Worm (Caenorhabditis elegans) whole organism, late embryonic: ENCODE measurements around the gene gld-3.

Experiments
- C08G9.2 ChIP-seq: sonication (generic microtip); optimal IDR thresholded peaks from 2 replicates; lab custom pipeline; 2016; ENCODE audit warnings: mild to moderate bottlenecking, missing genetic modification characterization, moderate library complexity, missing compliant biosample characterization
- F13H6.1 ChIP-seq: sonication (generic microtip); optimal IDR thresholded peaks from 2 replicates; lab custom pipeline; 2016; ENCODE audit warnings: missing genetic modification characterization, missing compliant biosample characterization
- K02D7.2 ChIP-seq: sonication (generic microtip); optimal IDR thresholded peaks from 2 replicates; lab custom pipeline; 2017; ENCODE audit warnings: mild to moderate bottlenecking, missing genetic modification characterization, missing compliant biosample characterization
- T23F11.4 ChIP-seq: fragments of 200-800 bp; sonication (Bioruptor generic); optimal IDR thresholded peaks from 2 replicates; lab custom pipeline; 2018; ENCODE audit warnings: mild to moderate bottlenecking, missing genetic modification characterization, missing compliant biosample characterization
- Y22D7AL.16 ChIP-seq: sonication (generic microtip); optimal IDR thresholded peaks from 2 replicates; lab custom pipeline; 2016; ENCODE audit warnings: missing genetic modification characterization, missing compliant biosample characterization
- ama-1 ChIP-seq: fragments of 150-350 bp; optimal IDR thresholded peaks from 2 replicates; lab custom pipeline; 2014
- ceh-18 ChIP-seq: sonication (generic microtip); optimal IDR thresholded peaks from 2 replicates; lab custom pipeline; 2016; ENCODE audit warnings: missing genetic modification characterization, missing compliant biosample characterization
- ceh-2 ChIP-seq: sonication (generic microtip); optimal IDR thresholded peaks from 2 replicates; lab custom pipeline; 2016; ENCODE audit warnings: missing genotype, missing genetic modification characterization, missing compliant biosample characterization
- ceh-22 ChIP-seq: sonication (generic microtip); optimal IDR thresholded peaks from 2 replicates; lab custom pipeline; 2017; ENCODE audit warnings: missing biosample characterization, missing genetic modification characterization
- ceh-24 ChIP-seq: sonication (generic microtip); optimal IDR thresholded peaks from 2 replicates; lab custom pipeline; 2016; ENCODE audit warnings: mild to moderate bottlenecking, missing genetic modification characterization, missing compliant biosample characterization
- ceh-34 ChIP-seq: sonication (generic microtip); optimal IDR thresholded peaks from 2 replicates; lab custom pipeline; 2016; ENCODE audit warnings: mild to moderate bottlenecking, missing genetic modification characterization, missing compliant biosample characterization
- ceh-6 ChIP-seq: fragments of 200-800 bp; sonication (Bioruptor generic); optimal IDR thresholded peaks from 2 replicates; lab custom pipeline; 2018; ENCODE audit warnings: mild to moderate bottlenecking, missing genetic modification characterization, missing compliant biosample characterization
- dmd-4 ChIP-seq: sonication (generic microtip); optimal IDR thresholded peaks from 2 replicates; lab custom pipeline; 2016; ENCODE audit warnings: borderline replicate concordance, missing genetic modification characterization, missing compliant biosample characterization
- elt-2 ChIP-seq: sonication (generic microtip); optimal IDR thresholded peaks from 2 replicates; lab custom pipeline; 2016; ENCODE audit warnings: missing genetic modification reagents, missing genetic modification characterization, missing compliant biosample characterization
- elt-4 ChIP-seq: sonication (generic microtip); optimal IDR thresholded peaks from 2 replicates; lab custom pipeline; 2016; ENCODE audit warnings: missing genetic modification characterization, missing compliant biosample characterization
- ets-4 ChIP-seq: sonication (generic microtip); optimal IDR thresholded peaks from 2 replicates; lab custom pipeline; 2016; ENCODE audit warnings: missing genetic modification characterization, missing compliant biosample characterization
- eyg-1 ChIP-seq: sonication (generic microtip); optimal IDR thresholded peaks from 2 replicates; lab custom pipeline; 2016; ENCODE audit warnings: missing genotype, missing genetic modification characterization, missing compliant biosample characterization
- fkh-10 ChIP-seq: fragments of 150-350 bp; optimal IDR thresholded peaks from 2 replicates; lab custom pipeline; 2014; ENCODE audit warnings: missing biosample characterization, missing genetic modification reagents, missing genetic modification characterization
- fkh-6 ChIP-seq: sonication (generic microtip); optimal IDR thresholded peaks from 2 replicates; lab custom pipeline; 2016; ENCODE audit warnings: missing genetic modification characterization, missing compliant biosample characterization
- hlh-13 ChIP-seq: fragments of 200-800 bp; sonication (Bioruptor generic); optimal IDR thresholded peaks from 2 replicates; lab custom pipeline; 2018; ENCODE audit warnings: mild to moderate bottlenecking, missing genetic modification characterization, missing compliant biosample characterization
- hlh-15 ChIP-seq: sonication (generic microtip); optimal IDR thresholded peaks from 2 replicates; lab custom pipeline; 2016; ENCODE audit warnings: missing genetic modification characterization, missing compliant biosample characterization
- hlh-6 ChIP-seq: sonication (generic microtip); optimal IDR thresholded peaks from 2 replicates; lab custom pipeline; 2016; ENCODE audit warnings: missing genotype, missing genetic modification characterization, missing compliant biosample characterization
- mec-3 ChIP-seq: sonication (generic microtip); optimal IDR thresholded peaks from 2 replicates; lab custom pipeline; 2016; ENCODE audit warnings: borderline replicate concordance, missing genetic modification characterization, missing compliant biosample characterization
- nhr-11 ChIP-seq: fragments of 150-350 bp; optimal IDR thresholded peaks from 2 replicates; lab custom pipeline; 2014; ENCODE audit warnings: missing biosample characterization, missing genetic modification characterization
- nhr-232 ChIP-seq: sonication (generic microtip); optimal IDR thresholded peaks from 2 replicates; lab custom pipeline; 2016; ENCODE audit warnings: missing genetic modification characterization, missing compliant biosample characterization
- npax-4 ChIP-seq: sonication (generic microtip); optimal IDR thresholded peaks from 2 replicates; lab custom pipeline; 2016; ENCODE audit warnings: missing genetic modification characterization, missing compliant biosample characterization
- pag-3 ChIP-seq: sonication (generic microtip); optimal IDR thresholded peaks from 2 replicates; lab custom pipeline; 2016; ENCODE audit warnings: missing compliant biosample characterization, missing genetic modification characterization, borderline replicate concordance
- pat-9 ChIP-seq: fragments of 200-800 bp; sonication (Bioruptor generic); optimal IDR thresholded peaks from 2 replicates; lab custom pipeline; 2018; ENCODE audit warnings: mild to moderate bottlenecking, missing genetic modification characterization, moderate library complexity, missing compliant biosample characterization
- pax-1 ChIP-seq: fragments of 150-350 bp; optimal IDR thresholded peaks from 2 replicates; lab custom pipeline; 2014; ENCODE audit warnings: missing biosample characterization, missing genetic modification characterization
- pha-4 ChIP-seq: fragments of 150-350 bp; optimal IDR thresholded peaks from 2 replicates; lab custom pipeline; 2018; ENCODE audit warnings: missing biosample characterization, missing genetic modification reagents, missing genetic modification characterization
- pqm-1 ChIP-seq: sonication (generic microtip); optimal IDR thresholded peaks from 2 replicates; lab custom pipeline; 2016; ENCODE audit warnings: missing genetic modification characterization, missing compliant biosample characterization
- pros-1 ChIP-seq: fragments of 150-350 bp; optimal IDR thresholded peaks from 2 replicates; lab custom pipeline; 2014; ENCODE audit warnings: missing biosample characterization, missing genetic modification reagents, missing genetic modification characterization
- ref-2 ChIP-seq: sonication (generic microtip); optimal IDR thresholded peaks from 2 replicates; lab custom pipeline; 2016; ENCODE audit warnings: missing genetic modification characterization, missing compliant biosample characterization
- rnt-1 ChIP-seq: sonication (generic microtip); optimal IDR thresholded peaks from 2 replicates; lab custom pipeline; 2016; ENCODE audit warnings: missing genetic modification characterization, missing compliant biosample characterization
- unc-55 ChIP-seq: sonication (generic microtip); optimal IDR thresholded peaks from 2 replicates; lab custom pipeline; 2017; ENCODE audit warnings: missing biosample characterization, missing genetic modification reagents, missing genetic modification characterization
- unc-86 ChIP-seq: sonication (generic microtip); optimal IDR thresholded peaks from 2 replicates; lab custom pipeline; 2016; ENCODE audit warnings: missing genetic modification characterization, missing compliant biosample characterization

The gld-3 gene

ce11 chrII:7151969-7152631 lies 19.7 kb downstream of the gld-3 start, which contains the start of gene fust-1 (continued):
- TF ChIP-seq ceh-24 (tag; lab: Kevin White, UChicago) (no peak), pat-9 (tag; lab: Kevin White, UChicago) (peak; percentile 67), fkh-10 (GFP tag; lab: Kevin White, UChicago) (no peak), unc-55 (GFP tag; lab: Kevin White, UChicago) (peak; percentile 23), pros-1 (tag; lab: Kevin White, UChicago) (peak; percentile 60), fkh-6 (tag; lab: Kevin White, UChicago) (peak; percentile 23), F13H6.1 (tag; lab: Kevin White, UChicago) (peak; percentile 6), hlh-15 (tag; lab: Kevin White, UChicago) (no peak), pag-3 (no peak), pqm-1 (tag; lab: Kevin White, UChicago) (no peak), ref-2 (tag; lab: Kevin White, UChicago) (peak; percentile 73), C08G9.2 (tag; lab: Kevin White, UChicago) (peak; percentile 57), ceh-22 (tag; lab: Kevin White, UChicago) (no peak), hlh-13 (GFP tag; lab: Kevin White, UChicago) (no peak), pha-4 (tag; lab: Kevin White, UChicago) (no peak), nhr-232 (tag; lab: Kevin White, UChicago) (peak; percentile 20), npax-4 (tag; lab: Kevin White, UChicago) (peak; percentile 10), ceh-6 (GFP tag; lab: Kevin White, UChicago) (peak; percentile 52), ets-4 (peak; percentile 64), eyg-1 (tag; lab: Kevin White, UChicago) (no peak), Y22D7AL.16 (tag; lab: Kevin White, UChicago) (peak; percentile 47), unc-86 (tag; lab: Kevin White, UChicago) (peak; percentile 70), ceh-2 (tag; lab: Kevin White, UChicago) (peak; percentile 62), elt-2 (tag; lab: Kevin White, UChicago) (peak; percentile 80), nhr-11 (tag; lab: Kevin White, UChicago) (no peak), mec-3 (tag; lab: Kevin White, UChicago) (no peak), K02D7.2 (peak; percentile 37), rnt-1 (peak; percentile 76), elt-4 (tag; lab: Kevin White, UChicago) (no peak), ceh-34 (tag; lab: Kevin White, UChicago) (peak; percentile 76), hlh-6 (tag; lab: Kevin White, UChicago) (peak; percentile 9), T23F11.4 (peak; percentile 55), pax-1 (tag; lab: Kevin White, UChicago) (peak; percentile 64), ama-1 (lab: Kevin White, UChicago) (no peak), dmd-4 (tag; lab: Kevin White, UChicago) (no peak), ceh-18 (peak; percentile 78)

- TF ChIP-seq ceh-6 (GFP tag; lab: Kevin White, UChicago): peak; percentile 17
These were observed 20.7 kb downstream of the gld-3 start for ce11 chrII:7153095-7153494.

ce11 chrII:7154711-7155110 lies 22.3 kb downstream of the gld-3 start:
- TF ChIP-seq pqm-1 (tag; lab: Kevin White, UChicago): no peak

ce11 chrII:7155392-7155791 lies 22.9 kb downstream of the gld-3 start, which contains the start of gene C27H5.2:
Gene C27H5.2, plus strand, starts transcription at chrII:7155581.
- no peak for TF ChIP-seq ceh-18
- no peak for TF ChIP-seq ceh-24 (tag; lab: Kevin White, UChicago)
- TF ChIP-seq K02D7.2: no peak
- peak; percentile 47 for TF ChIP-seq ama-1 (lab: Kevin White, UChicago)
